Worm (Caenorhabditis elegans): Measurements from ENCODE around the gene gop-2.

DNA sequence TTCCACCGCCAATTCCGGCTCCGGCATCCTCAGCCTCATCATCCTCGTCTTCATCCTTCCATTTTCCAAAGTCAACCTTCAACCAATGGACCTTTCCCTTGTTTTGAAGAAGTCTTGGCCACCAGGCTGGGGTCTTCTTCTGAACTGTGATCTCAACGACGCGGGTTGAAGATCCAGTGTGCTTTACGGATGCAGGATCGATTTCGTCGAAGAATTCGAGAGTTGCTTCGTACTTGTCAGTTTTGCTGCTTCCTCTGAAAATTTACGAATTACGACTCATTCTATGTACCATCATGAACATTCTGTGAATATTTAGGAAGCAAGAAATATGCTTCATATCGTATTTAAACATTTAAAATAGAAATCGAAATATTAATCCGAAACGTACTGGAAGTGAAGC is 15.4 kb downstream of the gop-2 start:
- no peak for TF ChIP-seq nhr-237 (tag; optimal IDR thresholded peaks at IDR 0.05)
- TF ChIP-seq snpc-4 (tag; optimal IDR thresholded peaks at IDR 0.05) = no peak
- no peak for TF ChIP-seq unc-62 (GFP tag; optimal IDR thresholded peaks at IDR 0.05)
- TF ChIP-seq ztf-4 (tag; optimal IDR thresholded peaks at IDR 0.05) = no peak
- TF ChIP-seq egl-27 (tag; optimal IDR thresholded peaks at IDR 0.05) = no peak
- TF ChIP-seq ztf-11 (tag; optimal IDR thresholded peaks at IDR 0.05) = no peak
- no peak for TF ChIP-seq lsy-2 (tag; optimal IDR thresholded peaks at IDR 0.05)

Measured in whole organism, L2 larva.